Worm (Caenorhabditis elegans) whole organism, young adult: ENCODE results near the gene str-111.

Experiments
- B0261.1 ChIP-seq: sonication (generic microtip); optimal IDR thresholded peaks from 2 replicates; lab custom pipeline; 2016; ENCODE audit warnings: mild to moderate bottlenecking, missing genetic modification characterization, moderate library complexity, missing compliant biosample characterization
- F10E7.11 ChIP-seq: sonication (generic microtip); optimal IDR thresholded peaks from 2 replicates; lab custom pipeline; 2017; ENCODE audit warnings: mild to moderate bottlenecking, missing genetic modification characterization, moderate library complexity, missing compliant biosample characterization
- F23B12.7 ChIP-seq: sonication (generic microtip); optimal IDR thresholded peaks from 2 replicates; lab custom pipeline; 2017; ENCODE audit warnings: missing genetic modification characterization, mild to moderate bottlenecking, missing compliant biosample characterization, antibody characterized with exemption, moderate library complexity; ENCODE audit not compliant: insufficient read depth
- F33H1.4 ChIP-seq: fragments of 200-800 bp; sonication (Bioruptor generic); IDR thresholded peaks from 2 replicates; pipeline ENCODE4 v1.3.6; 2022; ENCODE audit warnings: missing genetic modification reagents, missing genetic modification characterization, missing compliant biosample characterization
- F49E8.2 ChIP-seq: sonication (generic microtip); optimal IDR thresholded peaks from 3 replicates; lab custom pipeline; 2017; ENCODE audit warnings: missing genetic modification characterization, mild to moderate bottlenecking, missing compliant biosample characterization, antibody characterized with exemption, moderate library complexity; ENCODE audit not compliant: insufficient read depth
- F55B11.4 ChIP-seq: sonication (generic microtip); optimal IDR thresholded peaks from 2 replicates; lab custom pipeline; 2016; ENCODE audit warnings: missing compliant biosample characterization, missing genetic modification characterization, borderline replicate concordance; ENCODE audit not compliant: insufficient read depth
- F57C9.4 ChIP-seq: sonication (generic microtip); optimal IDR thresholded peaks from 2 replicates; lab custom pipeline; 2017; ENCODE audit warnings: mild to moderate bottlenecking, missing genetic modification characterization, missing compliant biosample characterization
- K11D2.4 ChIP-seq: fragments of 200-800 bp; sonication (Bioruptor generic); IDR thresholded peaks from 2 replicates; pipeline ENCODE4 v1.3.6; 2022; ENCODE audit warnings: missing genetic modification reagents, missing genetic modification characterization, missing compliant biosample characterization
- Y95B8A.8 ChIP-seq: fragments of 200-800 bp; sonication (Bioruptor generic); IDR thresholded peaks from 2 replicates; pipeline ENCODE4 v1.3.6; 2022; ENCODE audit warnings: missing genetic modification reagents, missing genetic modification characterization, missing compliant biosample characterization
- ZK185.1 ChIP-seq: sonication (generic microtip); optimal IDR thresholded peaks from 2 replicates; lab custom pipeline; 2016; ENCODE audit warnings: mild to moderate bottlenecking, missing genetic modification characterization, missing compliant biosample characterization; ENCODE audit not compliant: poor library complexity, severe bottlenecking
- attf-3 ChIP-seq: fragments of 200-800 bp; sonication (Bioruptor generic); conservative IDR thresholded peaks from 2 replicates; pipeline ENCODE4 v1.3.6; 2022; ENCODE audit warnings: missing genetic modification reagents, missing genetic modification characterization, missing compliant biosample characterization
- attf-5 ChIP-seq: fragments of 200-800 bp; sonication (Bioruptor generic); optimal IDR thresholded peaks from 2 replicates; lab custom pipeline; 2018; ENCODE audit warnings: mild to moderate bottlenecking, missing genetic modification characterization, missing compliant biosample characterization
- bed-1 ChIP-seq: fragments of 200-800 bp; sonication (Bioruptor generic); IDR thresholded peaks from 2 replicates; pipeline ENCODE4 v1.3.6; 2022; ENCODE audit warnings: missing genetic modification reagents, missing genetic modification characterization, missing compliant biosample characterization
- ceh-27 ChIP-seq: fragments of 200-800 bp; sonication (Bioruptor generic); optimal IDR thresholded peaks from 2 replicates; lab custom pipeline; 2018; ENCODE audit warnings: mild to moderate bottlenecking, missing genetic modification characterization, moderate library complexity, missing compliant biosample characterization
- ceh-79 ChIP-seq: sonication (generic microtip); optimal IDR thresholded peaks from 2 replicates; lab custom pipeline; 2017; ENCODE audit warnings: mild to moderate bottlenecking, missing genetic modification characterization, missing compliant biosample characterization
- ceh-91 ChIP-seq: fragments of 200-800 bp; sonication (Bioruptor generic); IDR thresholded peaks from 2 replicates; pipeline ENCODE4 v1.3.6; 2022; ENCODE audit warnings: missing genetic modification reagents, missing genetic modification characterization, missing compliant biosample characterization
- die-1 ChIP-seq: sonication (generic microtip); optimal IDR thresholded peaks from 2 replicates; lab custom pipeline; 2016; ENCODE audit warnings: missing genotype, mild to moderate bottlenecking, missing genetic modification characterization, missing compliant biosample characterization
- dox-1 ChIP-seq: fragments of 200-800 bp; sonication (Bioruptor generic); IDR thresholded peaks from 2 replicates; pipeline ENCODE4 v1.3.6; 2022; ENCODE audit warnings: missing genetic modification reagents, missing genetic modification characterization, missing compliant biosample characterization
- efl-1 ChIP-seq: fragments of 150-350 bp; optimal IDR thresholded peaks from 2 replicates; lab custom pipeline; 2014; ENCODE audit warnings: missing biosample characterization, missing genetic modification reagents, missing genetic modification characterization
- egl-18 ChIP-seq: fragments of 200-800 bp; sonication (Bioruptor generic); IDR thresholded peaks from 2 replicates; pipeline ENCODE4 v1.3.6; 2022; ENCODE audit warnings: missing genetic modification reagents, missing genetic modification characterization, missing compliant biosample characterization
- egl-44 ChIP-seq: fragments of 200-800 bp; sonication (Bioruptor generic); IDR thresholded peaks from 2 replicates; pipeline ENCODE4 v1.3.6; 2022; ENCODE audit warnings: missing genetic modification reagents, missing genetic modification characterization, missing compliant biosample characterization
- hmg-20 ChIP-seq: fragments of 200-800 bp; sonication (Bioruptor generic); IDR thresholded peaks from 2 replicates; pipeline ENCODE4 v1.3.6; 2022; ENCODE audit warnings: missing genetic modification reagents, missing genetic modification characterization, missing compliant biosample characterization
- lag-1 ChIP-seq: fragments of 200-800 bp; sonication (Bioruptor generic); IDR thresholded peaks from 2 replicates; pipeline ENCODE4 v1.3.6; 2022; ENCODE audit warnings: missing genetic modification reagents, missing genetic modification characterization, missing compliant biosample characterization
- lin-26 ChIP-seq: fragments of 200-800 bp; sonication (Bioruptor generic); IDR thresholded peaks from 2 replicates; pipeline ENCODE4 v1.3.6; 2022; ENCODE audit warnings: missing genetic modification reagents, missing genetic modification characterization, missing compliant biosample characterization
- lin-54 ChIP-seq: fragments of 200-800 bp; sonication (Bioruptor generic); optimal IDR thresholded peaks from 2 replicates; lab custom pipeline; 2018; ENCODE audit warnings: mild to moderate bottlenecking, missing genetic modification characterization, missing compliant biosample characterization
- lir-1 ChIP-seq: fragments of 200-800 bp; sonication (Bioruptor generic); conservative IDR thresholded peaks from 2 replicates; pipeline ENCODE4 v1.3.6; 2022; ENCODE audit warnings: missing genetic modification reagents, missing genetic modification characterization, missing compliant biosample characterization
- lsy-27 ChIP-seq: sonication (generic microtip); optimal IDR thresholded peaks from 2 replicates; lab custom pipeline; 2017; ENCODE audit warnings: missing genetic modification characterization, mild to moderate bottlenecking, missing compliant biosample characterization, antibody characterized with exemption, missing genotype, borderline replicate concordance; ENCODE audit not compliant: insufficient read depth
- madf-3 ChIP-seq: fragments of 200-800 bp; sonication (Bioruptor generic); IDR thresholded peaks from 2 replicates; pipeline ENCODE4 v1.3.6; 2022; ENCODE audit warnings: missing genetic modification reagents, missing genetic modification characterization, missing compliant biosample characterization
- madf-8 ChIP-seq: fragments of 200-800 bp; sonication (Bioruptor generic); conservative IDR thresholded peaks from 2 replicates; pipeline ENCODE4 v1.3.6; 2022; ENCODE audit warnings: missing genetic modification reagents, missing genetic modification characterization, missing compliant biosample characterization
- nfya-1 ChIP-seq: sonication (generic microtip); optimal IDR thresholded peaks from 2 replicates; lab custom pipeline; 2017; ENCODE audit warnings: antibody characterized with exemption, missing compliant biosample characterization, missing genetic modification characterization, borderline replicate concordance; ENCODE audit not compliant: insufficient read depth
- nfyb-1 ChIP-seq: fragments of 200-800 bp; sonication (Bioruptor generic); IDR thresholded peaks from 2 replicates; pipeline ENCODE4 v1.3.6; 2022; ENCODE audit warnings: missing genetic modification reagents, missing genetic modification characterization, missing compliant biosample characterization
- nhr-90 ChIP-seq: sonication (generic microtip); optimal IDR thresholded peaks from 2 replicates; lab custom pipeline; 2016; ENCODE audit warnings: missing genotype, mild to moderate bottlenecking, missing genetic modification characterization, missing compliant biosample characterization
- pha-4 ChIP-seq: fragments of 150-350 bp; sonication (generic microtip); optimal IDR thresholded peaks from 2 replicates; lab custom pipeline; 2014; ENCODE audit warnings: missing biosample characterization, missing genetic modification reagents, missing genetic modification characterization
- rcor-1 ChIP-seq: fragments of 200-800 bp; sonication (Bioruptor generic); IDR thresholded peaks from 2 replicates; pipeline ENCODE4 v1.3.6; 2022; ENCODE audit warnings: missing genetic modification reagents, missing genetic modification characterization, missing compliant biosample characterization
- repo-1 ChIP-seq: sonication (generic microtip); optimal IDR thresholded peaks from 2 replicates; lab custom pipeline; 2017; ENCODE audit warnings: mild to moderate bottlenecking, missing genetic modification characterization, missing compliant biosample characterization
- rpc-1 ChIP-seq, 2 experiments: fragments of 150-350 bp in 1 of 2; sonication (generic microtip) in 1 of 2; optimal IDR thresholded peaks; 2 replicates each; lab custom pipeline; 2014 to 2018; ENCODE audit warnings: missing biosample characterization in 1 of 2, missing genetic modification characterization in 1 of 2, missing genetic modification reagents in 1 of 2, missing genotype in 1 of 2
- sea-2 ChIP-seq: fragments of 200-800 bp; sonication (Bioruptor generic); IDR thresholded peaks from 2 replicates; pipeline ENCODE4 v1.3.6; 2022; ENCODE audit warnings: missing genetic modification characterization, missing compliant biosample characterization
- snpc-1.3 ChIP-seq: sonication (generic microtip); optimal IDR thresholded peaks from 2 replicates; lab custom pipeline; 2017; ENCODE audit warnings: missing genetic modification characterization, mild to moderate bottlenecking, missing compliant biosample characterization, antibody characterized with exemption, moderate library complexity, missing genotype, missing genetic modification reagents; ENCODE audit not compliant: insufficient read depth
- somi-1 ChIP-seq: fragments of 200-800 bp; sonication (Bioruptor generic); optimal IDR thresholded peaks from 2 replicates; lab custom pipeline; 2018; ENCODE audit warnings: mild to moderate bottlenecking, missing genetic modification characterization, missing compliant biosample characterization
- xnd-1 ChIP-seq: sonication (generic microtip); optimal IDR thresholded peaks from 2 replicates; lab custom pipeline; 2016; ENCODE audit warnings: missing genotype, missing genetic modification reagents, missing genetic modification characterization, missing compliant biosample characterization
- ztf-6 ChIP-seq: fragments of 200-800 bp; sonication (Bioruptor generic); IDR thresholded peaks from 2 replicates; pipeline ENCODE4 v1.3.6; 2022; ENCODE audit warnings: missing genetic modification reagents, missing genetic modification characterization, missing compliant biosample characterization

The str-111 gene

DNA sequence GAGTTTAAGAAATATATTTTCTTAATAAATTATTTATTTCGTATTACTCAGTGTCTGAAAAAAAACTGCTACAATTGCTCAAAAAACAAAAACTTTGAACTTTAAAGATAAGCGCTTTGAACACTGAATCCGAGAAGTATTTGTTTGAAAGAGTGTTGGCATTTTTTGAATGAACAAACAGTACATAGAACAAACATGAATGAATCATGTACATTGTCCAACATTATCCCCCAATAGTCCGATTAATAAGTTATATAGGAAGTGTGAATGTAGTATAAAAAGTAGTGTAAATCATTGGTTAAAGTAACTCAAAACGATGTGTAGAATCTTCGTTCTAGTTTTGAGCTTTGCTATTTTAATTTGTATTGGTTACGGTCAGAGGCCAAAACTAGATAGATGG, 32.8 kb upstream of the str-111 start, which contains the start of gene F11A5.17:
Gene F11A5.17 (plus strand): TSS at position 301 of the 400 bp plus-strand sequence.
- TF ChIP-seq attf-5 (GFP tag; lab: Kevin White, UChicago) (no peak), somi-1 (GFP tag; lab: Kevin White, UChicago) (no peak), hmg-20 (GFP tag; lab: Robert Waterston, UW) (no peak), lin-54 (GFP tag; lab: Kevin White, UChicago) (no peak), F33H1.4 (GFP tag; lab: Robert Waterston, UW) (no peak), ZK185.1 (no peak), nfyb-1 (GFP tag; lab: Robert Waterston, UW) (no peak)

ce11 chrV:16198016-16198415, 29.1 kb upstream of the str-111 start, which contains the start of gene F11A5.5:
F11A5.5 (plus strand) TSS chrV:16198316.
- no peak for TF ChIP-seq xnd-1 (tag; lab: Kevin White, UChicago)
- TF ChIP-seq F10E7.11 (tag; lab: Kevin White, UChicago), result no peak
- TF ChIP-seq B0261.1 (tag; lab: Kevin White, UChicago), result no peak
- TF ChIP-seq repo-1 (tag; lab: Kevin White, UChicago), result no peak
- TF ChIP-seq F33H1.4 (GFP tag; lab: Robert Waterston, UW), result no peak
- no peak for TF ChIP-seq egl-44 (GFP tag; lab: Robert Waterston, UW)
- TF ChIP-seq K11D2.4 (GFP tag; lab: Robert Waterston, UW), result no peak
- TF ChIP-seq dox-1 (GFP tag; lab: Robert Waterston, UW), result no peak
- TF ChIP-seq rpc-1 (optimal IDR thresholded peaks at IDR 0.05; lab: Kevin White, UChicago), result no peak
- TF ChIP-seq rpc-1 (tag; optimal IDR thresholded peaks at IDR 0.05; lab: Kevin White, UChicago), result no peak
- no peak for TF ChIP-seq lsy-27 (tag; lab: Kevin White, UChicago)
- no peak for TF ChIP-seq madf-8 (GFP tag; lab: Robert Waterston, UW)
- no peak for TF ChIP-seq Y95B8A.8 (GFP tag; lab: Robert Waterston, UW)
- TF ChIP-seq pha-4 (tag; lab: Kevin White, UChicago), result no peak
- TF ChIP-seq attf-3 (GFP tag; lab: Robert Waterston, UW), result no peak
- no peak for TF ChIP-seq nfya-1 (tag; lab: Kevin White, UChicago)
- TF ChIP-seq efl-1, result no peak
- TF ChIP-seq sea-2 (GFP tag; lab: Robert Waterston, UW), result no peak
- no peak for TF ChIP-seq die-1 (tag; lab: Kevin White, UChicago)

ce11 chrV:16195379-16195778, 26.5 kb upstream of the str-111 start, which contains the start of gene rabr-3:
rabr-3 (plus strand) TSS chrV:16195679.
- no peak for TF ChIP-seq dox-1 (GFP tag; lab: Robert Waterston, UW)
- no peak for TF ChIP-seq nfya-1 (tag; lab: Kevin White, UChicago)
- TF ChIP-seq nhr-90, result no peak
- no peak for TF ChIP-seq ztf-6 (GFP tag; lab: Robert Waterston, UW)
- TF ChIP-seq ceh-27 (GFP tag; lab: Kevin White, UChicago), result no peak
- no peak for TF ChIP-seq F55B11.4

ce11 chrV:16194639-16195038, 25.7 kb upstream of the str-111 start, which contains the start of gene rabr-4:
rabr-4 (plus strand) TSS chrV:16194939.
- TF ChIP-seq bed-1 (GFP tag; lab: Robert Waterston, UW), result no peak
- no peak for TF ChIP-seq lir-1 (GFP tag; lab: Robert Waterston, UW)
- no peak for TF ChIP-seq snpc-1.3 (tag; lab: Kevin White, UChicago)
- no peak for TF ChIP-seq ceh-79 (tag; lab: Kevin White, UChicago)
- TF ChIP-seq madf-8 (GFP tag; lab: Robert Waterston, UW), result no peak
- no peak for TF ChIP-seq ceh-91 (GFP tag; lab: Robert Waterston, UW)
- no peak for TF ChIP-seq madf-3 (GFP tag; lab: Robert Waterston, UW)
- TF ChIP-seq attf-3 (GFP tag; lab: Robert Waterston, UW), result no peak
- no peak for TF ChIP-seq F57C9.4 (tag; lab: Kevin White, UChicago)
- no peak for TF ChIP-seq lag-1 (GFP tag; lab: Robert Waterston, UW)
- no peak for TF ChIP-seq lin-26 (GFP tag; lab: Robert Waterston, UW)
- no peak for TF ChIP-seq rcor-1 (GFP tag; lab: Robert Waterston, UW)
- no peak for TF ChIP-seq F49E8.2 (tag; lab: Kevin White, UChicago)
- TF ChIP-seq F23B12.7 (tag; lab: Kevin White, UChicago), result no peak
- TF ChIP-seq egl-18 (GFP tag; lab: Robert Waterston, UW), result no peak
